Fruit fly (Drosophila melanogaster): Measurements from ENCODE around the gene CTCF.

DNA sequence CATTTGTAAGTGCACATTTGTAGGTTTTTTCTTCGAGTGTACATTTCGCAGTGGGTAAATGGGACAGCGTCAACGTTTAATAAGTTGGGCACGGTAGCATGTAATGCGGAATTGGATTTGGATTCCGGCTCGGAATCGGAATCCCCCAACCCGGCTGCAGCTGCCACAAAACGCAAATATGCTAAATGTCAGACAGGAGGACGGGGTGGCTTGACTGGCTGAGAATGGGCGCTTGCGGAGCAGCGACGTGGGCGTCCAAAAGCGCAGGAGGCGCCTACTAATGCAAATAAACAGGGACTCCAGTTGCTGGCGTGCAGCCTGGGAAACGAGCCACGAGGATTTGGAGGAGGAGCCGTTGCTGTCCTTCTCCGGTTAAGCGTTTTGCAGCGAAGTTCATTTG lies 31.3 kb upstream of the CTCF start, which contains the start of gene CG8564:
- no peak for TF ChIP-seq gsb-n (tag; optimal IDR thresholded peaks at IDR 0.05)
- TF ChIP-seq esg (GFP tag; conservative IDR thresholded peaks at IDR 0.05): no peak
- no peak for TF ChIP-seq CG11085 (GFP tag; IDR thresholded peaks at IDR 0.05)
